Worm (Caenorhabditis elegans) whole organism, young adult: Measurements from ENCODE around the gene Y45G5AM.7.

Experiments
- B0019.2 ChIP-seq: fragments of 200-800 bp; sonication (Bioruptor generic); conservative IDR thresholded peaks from 2 replicates; pipeline ENCODE4 v1.3.6; 2022; ENCODE audit warnings: missing genetic modification reagents, missing genetic modification characterization, missing compliant biosample characterization
- B0035.1 ChIP-seq: sonication (generic microtip); optimal IDR thresholded peaks from 2 replicates; lab custom pipeline; 2016; ENCODE audit warnings: missing genetic modification characterization, mild to moderate bottlenecking, missing compliant biosample characterization, missing genotype, missing genetic modification reagents
- B0336.3 ChIP-seq: fragments of 200-800 bp; sonication (Bioruptor generic); IDR thresholded peaks from 2 replicates; pipeline ENCODE4 v1.3.6; 2022; ENCODE audit warnings: missing genetic modification characterization, missing compliant biosample characterization
- F49E8.2 ChIP-seq: sonication (generic microtip); optimal IDR thresholded peaks from 3 replicates; lab custom pipeline; 2017; ENCODE audit warnings: missing genetic modification characterization, mild to moderate bottlenecking, missing compliant biosample characterization, antibody characterized with exemption, moderate library complexity; ENCODE audit not compliant: insufficient read depth
- K11D2.4 ChIP-seq: fragments of 200-800 bp; sonication (Bioruptor generic); IDR thresholded peaks from 2 replicates; pipeline ENCODE4 v1.3.6; 2022; ENCODE audit warnings: missing genetic modification reagents, missing genetic modification characterization, missing compliant biosample characterization
- K12H6.12 ChIP-seq: fragments of 200-800 bp; sonication (Bioruptor generic); optimal IDR thresholded peaks from 2 replicates; lab custom pipeline; 2018; ENCODE audit warnings: mild to moderate bottlenecking, missing genetic modification characterization, missing compliant biosample characterization
- Y53G8AR.9 ChIP-seq: fragments of 200-800 bp; sonication (Bioruptor generic); conservative IDR thresholded peaks from 2 replicates; pipeline ENCODE4 v1.3.6; 2022; ENCODE audit warnings: missing genetic modification reagents, missing genetic modification characterization, missing compliant biosample characterization
- attf-5 ChIP-seq: fragments of 200-800 bp; sonication (Bioruptor generic); optimal IDR thresholded peaks from 2 replicates; lab custom pipeline; 2018; ENCODE audit warnings: mild to moderate bottlenecking, missing genetic modification characterization, missing compliant biosample characterization
- bed-1 ChIP-seq: fragments of 200-800 bp; sonication (Bioruptor generic); IDR thresholded peaks from 2 replicates; pipeline ENCODE4 v1.3.6; 2022; ENCODE audit warnings: missing genetic modification reagents, missing genetic modification characterization, missing compliant biosample characterization
- cebp-1 ChIP-seq, 2 experiments: fragments of 200-800 bp in 1 of 2; sonication (Bioruptor generic) in 1 of 2; sonication (generic microtip) in 1 of 2; IDR thresholded peaks in 1 of 2; optimal IDR thresholded peaks in 1 of 2; 2 replicates each; pipeline versions ENCODE4 v1.3.6 to Lab custom; 2017 to 2022; ENCODE audit warnings: missing compliant biosample characterization in 2 of 2, missing genetic modification characterization in 2 of 2, mild to moderate bottlenecking in 1 of 2, missing genetic modification reagents in 1 of 2, moderate library complexity in 1 of 2
- ceh-100 ChIP-seq: fragments of 200-800 bp; sonication (Bioruptor generic); IDR thresholded peaks from 2 replicates; pipeline ENCODE4 v1.3.6; 2022; ENCODE audit warnings: missing genetic modification reagents, missing genetic modification characterization, missing compliant biosample characterization
- ceh-27 ChIP-seq: fragments of 200-800 bp; sonication (Bioruptor generic); optimal IDR thresholded peaks from 2 replicates; lab custom pipeline; 2018; ENCODE audit warnings: mild to moderate bottlenecking, missing genetic modification characterization, moderate library complexity, missing compliant biosample characterization
- dox-1 ChIP-seq: fragments of 200-800 bp; sonication (Bioruptor generic); IDR thresholded peaks from 2 replicates; pipeline ENCODE4 v1.3.6; 2022; ENCODE audit warnings: missing genetic modification reagents, missing genetic modification characterization, missing compliant biosample characterization
- dpff-1 ChIP-seq: sonication (generic microtip); optimal IDR thresholded peaks from 2 replicates; lab custom pipeline; 2017; ENCODE audit warnings: mild to moderate bottlenecking, missing genetic modification characterization, missing compliant biosample characterization
- dpl-1 ChIP-seq: fragments of 150-350 bp; optimal IDR thresholded peaks from 2 replicates; lab custom pipeline; 2014; ENCODE audit warnings: missing biosample characterization, missing genetic modification reagents, missing genetic modification characterization
- efl-1 ChIP-seq: fragments of 150-350 bp; optimal IDR thresholded peaks from 2 replicates; lab custom pipeline; 2014; ENCODE audit warnings: missing biosample characterization, missing genetic modification reagents, missing genetic modification characterization
- egrh-3 ChIP-seq: fragments of 200-800 bp; sonication (Bioruptor generic); IDR thresholded peaks from 2 replicates; pipeline ENCODE4 v1.3.6; 2022; ENCODE audit warnings: missing genetic modification reagents, missing genetic modification characterization, missing compliant biosample characterization
- fkh-3 ChIP-seq: sonication (generic microtip); optimal IDR thresholded peaks from 2 replicates; lab custom pipeline; 2016; ENCODE audit warnings: mild to moderate bottlenecking, missing genetic modification characterization, missing compliant biosample characterization
- hlh-12 ChIP-seq: sonication (generic microtip); optimal IDR thresholded peaks from 2 replicates; lab custom pipeline; 2016; ENCODE audit warnings: missing genetic modification characterization, missing compliant biosample characterization
- hmg-1.2 ChIP-seq: fragments of 200-800 bp; sonication (Bioruptor generic); IDR thresholded peaks from 2 replicates; pipeline ENCODE4 v1.3.6; 2022; ENCODE audit warnings: missing genetic modification reagents, missing genetic modification characterization, missing compliant biosample characterization
- hsf-1 ChIP-seq: fragments of 200-800 bp; sonication (Bioruptor generic); IDR thresholded peaks from 2 replicates; pipeline ENCODE4 v1.3.6; 2022; ENCODE audit warnings: missing genetic modification reagents, missing genetic modification characterization, missing compliant biosample characterization
- let-526 ChIP-seq: fragments of 200-800 bp; sonication (Bioruptor generic); IDR thresholded peaks from 2 replicates; pipeline ENCODE4 v1.3.6; 2022; ENCODE audit warnings: missing genetic modification reagents, missing genetic modification characterization, missing compliant biosample characterization
- let-607 ChIP-seq, 2 experiments: fragments of 200-800 bp in 1 of 2; sonication (Bioruptor generic) in 1 of 2; sonication (generic microtip) in 1 of 2; optimal IDR thresholded peaks; 2 replicates each; lab custom pipeline; 2016 to 2018; ENCODE audit warnings: mild to moderate bottlenecking in 2 of 2, missing compliant biosample characterization in 2 of 2, missing genetic modification characterization in 2 of 2, moderate library complexity in 2 of 2, missing genotype in 1 of 2
- lin-26 ChIP-seq: fragments of 200-800 bp; sonication (Bioruptor generic); IDR thresholded peaks from 2 replicates; pipeline ENCODE4 v1.3.6; 2022; ENCODE audit warnings: missing genetic modification reagents, missing genetic modification characterization, missing compliant biosample characterization
- lin-35 ChIP-seq, 3 experiments: fragments of 150-350 bp in 2 of 3; sonication (generic microtip) in 1 of 3; optimal IDR thresholded peaks; 2 replicates each; lab custom pipeline; 2014 to 2018; ENCODE audit warnings: missing biosample characterization in 3 of 3, missing genetic modification characterization in 3 of 3, missing genetic modification reagents in 3 of 3
- lin-40 ChIP-seq: sonication (generic microtip); optimal IDR thresholded peaks from 2 replicates; lab custom pipeline; 2016; ENCODE audit warnings: missing genetic modification characterization, mild to moderate bottlenecking, missing compliant biosample characterization, missing genotype, missing genetic modification reagents
- lin-54 ChIP-seq: fragments of 200-800 bp; sonication (Bioruptor generic); optimal IDR thresholded peaks from 2 replicates; lab custom pipeline; 2018; ENCODE audit warnings: mild to moderate bottlenecking, missing genetic modification characterization, missing compliant biosample characterization
- mcd-1 ChIP-seq: fragments of 200-800 bp; sonication (Bioruptor generic); IDR thresholded peaks from 2 replicates; pipeline ENCODE4 v1.3.6; 2022; ENCODE audit warnings: missing genetic modification reagents, missing genetic modification characterization, missing compliant biosample characterization
- nfyb-1 ChIP-seq: fragments of 200-800 bp; sonication (Bioruptor generic); IDR thresholded peaks from 2 replicates; pipeline ENCODE4 v1.3.6; 2022; ENCODE audit warnings: missing genetic modification reagents, missing genetic modification characterization, missing compliant biosample characterization
- nhr-80 ChIP-seq: sonication (generic microtip); optimal IDR thresholded peaks from 2 replicates; lab custom pipeline; 2016; ENCODE audit warnings: missing genetic modification characterization, missing compliant biosample characterization
- pbrm-1 ChIP-seq: fragments of 200-800 bp; sonication (Bioruptor generic); IDR thresholded peaks from 2 replicates; pipeline ENCODE4 v1.3.6; 2022; ENCODE audit warnings: missing genetic modification reagents, missing genetic modification characterization, missing compliant biosample characterization
- rcor-1 ChIP-seq: fragments of 200-800 bp; sonication (Bioruptor generic); IDR thresholded peaks from 2 replicates; pipeline ENCODE4 v1.3.6; 2022; ENCODE audit warnings: missing genetic modification reagents, missing genetic modification characterization, missing compliant biosample characterization
- rpc-1 ChIP-seq, 2 experiments: fragments of 150-350 bp in 1 of 2; sonication (generic microtip) in 1 of 2; optimal IDR thresholded peaks; 2 replicates each; lab custom pipeline; 2014 to 2018; ENCODE audit warnings: missing biosample characterization in 1 of 2, missing genetic modification characterization in 1 of 2, missing genetic modification reagents in 1 of 2, missing genotype in 1 of 2
- snpc-3.4 ChIP-seq: sonication (generic microtip); optimal IDR thresholded peaks from 2 replicates; lab custom pipeline; 2017; ENCODE audit warnings: missing genetic modification characterization, mild to moderate bottlenecking, missing compliant biosample characterization, antibody characterized with exemption, moderate library complexity, missing genotype, missing genetic modification reagents
- snpc-4 ChIP-seq, 5 experiments: fragments of 150-350 bp in 1 of 5; sonication (generic microtip) in 4 of 5; optimal IDR thresholded peaks; 2 replicates each; lab custom pipeline; 2014 to 2018; ENCODE audit warnings: missing genetic modification characterization in 5 of 5, missing biosample characterization in 3 of 5, antibody characterized with exemption in 2 of 5, mild to moderate bottlenecking in 2 of 5, missing compliant biosample characterization in 2 of 5, missing genotype in 2 of 5, moderate library complexity in 2 of 5, missing genetic modification reagents in 1 of 5
- somi-1 ChIP-seq: fragments of 200-800 bp; sonication (Bioruptor generic); optimal IDR thresholded peaks from 2 replicates; lab custom pipeline; 2018; ENCODE audit warnings: mild to moderate bottlenecking, missing genetic modification characterization, missing compliant biosample characterization
- tbp1 ChIP-seq: fragments of 200-800 bp; sonication (Bioruptor generic); optimal IDR thresholded peaks from 2 replicates; lab custom pipeline; 2018; ENCODE audit warnings: mild to moderate bottlenecking, missing genetic modification characterization, missing compliant biosample characterization
- zfh-2 ChIP-seq: fragments of 200-800 bp; sonication (Bioruptor generic); conservative IDR thresholded peaks from 2 replicates; pipeline ENCODE4 v1.3.6; 2022; ENCODE audit warnings: missing genetic modification reagents, missing genetic modification characterization, missing compliant biosample characterization
- ztf-18 ChIP-seq: sonication (generic microtip); optimal IDR thresholded peaks from 2 replicates; lab custom pipeline; 2016; ENCODE audit warnings: missing genotype, mild to moderate bottlenecking, missing genetic modification characterization, missing compliant biosample characterization
- ztf-25 ChIP-seq: fragments of 200-800 bp; sonication (Bioruptor generic); IDR thresholded peaks from 2 replicates; pipeline ENCODE4 v1.3.6; 2022; ENCODE audit warnings: missing genetic modification reagents, missing genetic modification characterization, missing compliant biosample characterization
- ztf-26 ChIP-seq: sonication (generic microtip); optimal IDR thresholded peaks from 2 replicates; lab custom pipeline; 2017; ENCODE audit warnings: missing genetic modification characterization, missing compliant biosample characterization
- ztf-28 ChIP-seq: fragments of 200-800 bp; sonication (Bioruptor generic); IDR thresholded peaks from 2 replicates; pipeline ENCODE4 v1.3.6; 2022; ENCODE audit warnings: missing genetic modification reagents, missing genetic modification characterization, missing compliant biosample characterization

The Y45G5AM.7 gene

ce11 chrV:4194587-4195211, 24.7 kb upstream of the Y45G5AM.7 start, which contains the start of gene Y45G5AM.9:
Y45G5AM.9 (minus strand) TSS chrV:4194637.
- TF ChIP-seq ztf-28 (GFP tag; lab: Robert Waterston, UW) (no peak), nhr-80 (tag; lab: Kevin White, UChicago) (peak; percentile 65), let-607 (tag; optimal IDR thresholded peaks at IDR 0.05; lab: Kevin White, UChicago) (peak in 1 of 2 experiments; percentile 8), F49E8.2 (tag; lab: Kevin White, UChicago) (no peak), ztf-25 (GFP tag; lab: Robert Waterston, UW) (no peak), efl-1 (peak; percentile 36), pbrm-1 (peak; percentile 75), lin-54 (GFP tag; lab: Kevin White, UChicago) (peak; percentile 53), B0035.1 (no peak), ztf-26 (tag; lab: Kevin White, UChicago) (peak; percentile 29), zfh-2 (GFP tag; lab: Robert Waterston, UW) (peak; percentile 93), egrh-3 (GFP tag; lab: Robert Waterston, UW) (no peak; the same call in 1 of the 2 replicates), somi-1 (GFP tag; lab: Kevin White, UChicago) (no peak), cebp-1 (GFP tag; IDR thresholded peaks at IDR 0.05; lab: Robert Waterston, UW) (no peak), cebp-1 (tag; optimal IDR thresholded peaks at IDR 0.05; lab: Kevin White, UChicago) (peak; percentile 77), let-526 (GFP tag; lab: Robert Waterston, UW) (no peak), lin-35 (GFP tag; optimal IDR thresholded peaks at IDR 0.05; lab: Kevin White, UChicago) (peak in 1 of 3 experiments; percentile 74), nfyb-1 (GFP tag; lab: Robert Waterston, UW) (peak; percentile 60), rcor-1 (GFP tag; lab: Robert Waterston, UW) (peak; percentile 37; the same call in 1 of the 2 replicates), attf-5 (GFP tag; lab: Kevin White, UChicago) (peak; percentile 79), lin-26 (GFP tag; lab: Robert Waterston, UW) (peak; percentile 46; the same call in 1 of the 2 replicates), K12H6.12 (tag; lab: Kevin White, UChicago) (peak; percentile 47), ceh-100 (peak; percentile 41), dpl-1 (GFP tag; lab: Kevin White, UChicago) (peak; percentile 12), mcd-1 (peak; percentile 79), dox-1 (GFP tag; lab: Robert Waterston, UW) (peak; percentile 57; the same call in 1 of the 2 replicates), hlh-12 (tag; lab: Kevin White, UChicago) (no peak), fkh-3 (tag; lab: Kevin White, UChicago) (no peak), lin-40 (tag; lab: Kevin White, UChicago) (peak; percentile 79), K11D2.4 (GFP tag; lab: Robert Waterston, UW) (peak; percentile 44; the same call in 1 of the 2 replicates), ceh-27 (GFP tag; lab: Kevin White, UChicago) (peak; percentile 62), snpc-4 (GFP tag; optimal IDR thresholded peaks at IDR 0.05; lab: Kevin White, UChicago) (no peak), snpc-4 (tag; optimal IDR thresholded peaks at IDR 0.05; lab: Kevin White, UChicago) (peak in 3 of 4 experiments; percentile 19 to 53 (median 25)), hsf-1 (GFP tag; lab: Robert Waterston, UW) (no peak), B0019.2 (GFP tag; lab: Robert Waterston, UW) (no peak), bed-1 (no peak), dpff-1 (tag; lab: Kevin White, UChicago) (no peak), B0336.3 (peak; percentile 45; the same call in 1 of the 2 replicates), hmg-1.2 (GFP tag; lab: Robert Waterston, UW) (peak; percentile 47; the same call in 1 of the 2 replicates), rpc-1 (optimal IDR thresholded peaks at IDR 0.05; lab: Kevin White, UChicago) (no peak), rpc-1 (tag; optimal IDR thresholded peaks at IDR 0.05; lab: Kevin White, UChicago) (no peak), snpc-3.4 (tag; lab: Kevin White, UChicago) (peak; percentile 10), tbp1 (GFP tag; lab: Kevin White, UChicago) (peak; percentile 25), Y53G8AR.9 (0 out of 2 replicates have a peak, but pooled peaks have one; percentile 54), ztf-18 (tag; lab: Kevin White, UChicago) (peak; percentile 94)
